Fruit fly (Drosophila melanogaster): ENCODE results near the gene Sf3b3.

The Sf3b3 gene

DNA sequence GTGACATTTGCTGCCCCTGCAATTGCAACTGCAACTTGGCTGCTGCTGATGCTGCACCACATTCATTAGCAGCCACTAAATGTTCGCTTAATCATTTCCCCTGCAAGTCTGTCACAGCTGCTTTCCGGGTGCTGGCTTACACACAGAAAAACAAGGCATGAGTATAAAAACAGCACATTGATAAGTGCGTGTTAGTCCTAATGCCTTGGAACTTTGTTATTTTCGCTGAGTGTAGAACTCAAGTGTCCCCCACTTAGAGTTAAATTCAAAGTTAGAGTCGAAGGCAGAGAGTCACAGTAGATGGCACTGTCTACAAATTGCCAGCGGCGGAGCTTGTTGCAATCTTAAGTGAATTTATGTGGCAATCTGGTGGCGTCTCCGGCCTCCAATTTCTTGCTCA lies 19.3 kb downstream of the Sf3b3 start (continued):
- TF ChIP-seq CG9139 (GFP tag; optimal IDR thresholded peaks at IDR 0.05) (no peak), cyc (GFP tag; optimal IDR thresholded peaks at IDR 0.05) (no peak), Hr4 (GFP tag; optimal IDR thresholded peaks at IDR 0.05) (no peak), net (GFP tag; optimal IDR thresholded peaks at IDR 0.05) (peak; percentile 28), Sox14 (GFP tag; optimal IDR thresholded peaks at IDR 0.05) (no peak), CG6854 (GFP tag; optimal IDR thresholded peaks at IDR 0.05) (no peak), Ets21C (GFP tag; optimal IDR thresholded peaks at IDR 0.05) (no peak), pdm3 (GFP tag; optimal IDR thresholded peaks at IDR 0.05) (peak; percentile 28), Met (GFP tag; optimal IDR thresholded peaks at IDR 0.05) (no peak), svp (GFP tag) (no peak), CG32006 (GFP tag; optimal IDR thresholded peaks at IDR 0.05) (peak; percentile 30), Eip78C (GFP tag) (peak; percentile 75), Eip75B (GFP tag; optimal IDR thresholded peaks at IDR 0.05) (no peak), Gug (GFP tag; IDR thresholded peaks at IDR 0.05) (peak; percentile 27; the same call in 1 of the 2 replicates), CG1621 (tag; optimal IDR thresholded peaks at IDR 0.05) (no peak), fkh (GFP tag; optimal IDR thresholded peaks at IDR 0.05) (no peak), dac (GFP tag; optimal IDR thresholded peaks at IDR 0.05) (no peak), fd59A (GFP tag; optimal IDR thresholded peaks at IDR 0.05) (no peak), CG7368 (GFP tag; optimal IDR thresholded peaks at IDR 0.05) (peak; percentile 44), Sox15 (GFP tag; optimal IDR thresholded peaks at IDR 0.05) (no peak), CG11294 (GFP tag; IDR thresholded peaks at IDR 0.05) (no peak), salr (GFP tag; optimal IDR thresholded peaks at IDR 0.05) (no peak), Smox (GFP tag; optimal IDR thresholded peaks at IDR 0.05) (no peak), ss (GFP tag; optimal IDR thresholded peaks at IDR 0.05) (peak in 1 of 2 experiments; percentile 25)

DNA sequence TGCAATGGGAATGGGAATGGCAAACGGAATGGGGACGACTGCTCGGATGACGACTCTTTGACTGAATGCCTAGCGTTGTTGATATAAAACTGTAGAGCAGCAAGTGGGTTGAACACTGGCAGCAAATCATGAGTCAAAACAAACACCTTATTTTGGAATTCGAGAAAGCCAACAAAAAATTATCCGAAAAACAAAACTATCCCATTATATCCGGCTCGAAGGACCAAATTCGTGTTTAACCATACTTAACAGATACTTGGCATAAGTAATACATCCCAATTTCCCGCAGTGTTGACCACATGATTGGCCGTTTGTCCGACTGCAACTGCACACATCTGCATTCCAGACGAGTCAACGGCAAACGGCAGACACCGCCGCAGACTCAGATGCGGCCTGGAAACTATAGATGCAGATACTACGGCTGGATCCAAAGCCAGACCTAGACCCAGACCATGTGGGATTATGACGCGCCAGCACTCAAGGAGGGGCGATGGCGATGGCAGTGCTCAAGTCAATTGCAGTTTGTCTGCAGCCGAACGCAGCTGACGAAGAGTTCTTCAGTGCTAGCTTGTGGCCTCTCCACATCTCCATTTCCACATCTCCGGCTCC lies 19.9 kb downstream of the Sf3b3 start:
- TF ChIP-seq Blimp-1 (GFP tag; optimal IDR thresholded peaks at IDR 0.05) (no peak), Eip75B (GFP tag; optimal IDR thresholded peaks at IDR 0.05) (peak; percentile 88), CG7368 (GFP tag; optimal IDR thresholded peaks at IDR 0.05) (peak; percentile 85), fd59A (GFP tag; optimal IDR thresholded peaks at IDR 0.05) (peak; percentile 88), dsx (GFP tag; optimal IDR thresholded peaks at IDR 0.05; ENCODE audit: poor library complexity, severe bottlenecking) (peak; percentile 81), CG8632 (GFP tag; optimal IDR thresholded peaks at IDR 0.05) (peak; percentile 73), cyc (GFP tag; optimal IDR thresholded peaks at IDR 0.05) (peak; percentile 17), CG3032 (tag; optimal IDR thresholded peaks at IDR 0.05) (peak; percentile 90), CG32006 (GFP tag; optimal IDR thresholded peaks at IDR 0.05) (peak; percentile 96), eg (GFP tag; IDR thresholded peaks at IDR 0.05) (peak; percentile 97), Sox15 (GFP tag; optimal IDR thresholded peaks at IDR 0.05) (peak; percentile 51), Ets96B (tag; optimal IDR thresholded peaks at IDR 0.05) (peak; percentile 92), CG11762 (GFP tag; optimal IDR thresholded peaks at IDR 0.05; ENCODE audit: insufficient read depth) (peak; percentile 77), CG4318 (GFP tag; optimal IDR thresholded peaks at IDR 0.05) (peak; percentile 92), lz (GFP tag; optimal IDR thresholded peaks at IDR 0.05) (peak; percentile 45), topi (GFP tag; optimal IDR thresholded peaks at IDR 0.05) (peak; percentile 47), CG34406 (GFP tag; optimal IDR thresholded peaks at IDR 0.05) (peak; percentile 62), CG1621 (tag; optimal IDR thresholded peaks at IDR 0.05) (peak; percentile 92), Sox14 (GFP tag; optimal IDR thresholded peaks at IDR 0.05) (peak; percentile 91), CG31627 (GFP tag; optimal IDR thresholded peaks at IDR 0.05) (peak; percentile 25), achi (GFP tag; optimal IDR thresholded peaks at IDR 0.05) (peak; percentile 89), net (GFP tag; optimal IDR thresholded peaks at IDR 0.05) (peak; percentile 85), CG10631 (GFP tag; optimal IDR thresholded peaks at IDR 0.05) (peak; percentile 91), Eip78C (GFP tag) (peak; percentile 96), CG15336 (GFP tag; IDR thresholded peaks at IDR 0.05) (peak; percentile 96), CG16779 (tag; optimal IDR thresholded peaks at IDR 0.05) (peak; percentile 85), Gug (GFP tag; IDR thresholded peaks at IDR 0.05) (peak; percentile 96), spab (GFP tag; optimal IDR thresholded peaks at IDR 0.05) (peak; percentile 87), CG11902 (GFP tag; optimal IDR thresholded peaks at IDR 0.05) (peak; percentile 44), Eip93F (GFP tag; optimal IDR thresholded peaks at IDR 0.05) (no peak), fd85E (GFP tag; optimal IDR thresholded peaks at IDR 0.05) (peak; percentile 49), OdsH (GFP tag; optimal IDR thresholded peaks at IDR 0.05) (peak; percentile 89), Hr4 (GFP tag; optimal IDR thresholded peaks at IDR 0.05) (peak; percentile 95), CG6163 (GFP tag; IDR thresholded peaks at IDR 0.05) (peak; percentile 96), Met (GFP tag; optimal IDR thresholded peaks at IDR 0.05) (peak; percentile 53), dac (GFP tag; optimal IDR thresholded peaks at IDR 0.05) (peak; percentile 90), CG10669 (GFP tag; optimal IDR thresholded peaks at IDR 0.05) (peak; percentile 90), CG8119 (GFP tag; IDR thresholded peaks at IDR 0.05) (peak; percentile 96)
